Worm (Caenorhabditis elegans): Measurements from ENCODE around the gene klp-12.
A peak's percentile ranks its signal among the peaks of the same experiment; 100 is the strongest.

The klp-12 gene

DNA sequence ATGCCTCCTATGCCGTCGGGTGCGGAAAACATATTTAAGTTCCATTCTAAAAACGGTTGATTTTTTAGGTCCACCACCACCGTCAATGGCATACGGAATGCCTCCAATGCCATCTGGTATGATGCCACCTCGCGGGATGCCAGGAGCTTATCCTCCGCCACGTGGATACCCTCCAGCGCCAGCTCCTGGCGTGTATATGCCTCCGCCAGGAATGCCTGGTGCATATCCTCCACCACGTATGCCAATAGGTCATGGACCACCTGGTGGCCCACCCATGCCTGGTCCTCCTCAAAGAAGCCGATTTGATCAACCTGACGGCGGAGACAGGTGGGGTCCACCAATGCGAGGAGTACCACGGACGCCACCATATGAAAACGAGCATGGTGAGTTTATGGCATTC, 48.2 kb downstream of the klp-12 start:
- TF ChIP-seq gei-8 (GFP tag; optimal IDR thresholded peaks at IDR 0.05), result no peak
- 0 out of 2 replicates have a peak, but pooled peaks have one; percentile 45 for TF ChIP-seq F26F4.8 (GFP tag; conservative IDR thresholded peaks at IDR 0.05)
- peak; percentile 29; the same call in 1 of the 2 replicates for TF ChIP-seq egl-43 (GFP tag; IDR thresholded peaks at IDR 0.05)
- TF ChIP-seq set-16 (GFP tag; IDR thresholded peaks at IDR 0.05), result peak; percentile 72

ce11 chrIV:11310624-11311023, 49.0 kb downstream of the klp-12 start, which contains the start of gene znf-207:
TSS of gene znf-207 (plus strand) at chrIV:11310972.
- TF ChIP-seq aha-1 (tag) (no peak), mxl-2 (GFP tag; conservative IDR thresholded peaks at IDR 0.05) (no peak), nhr-25 (tag; optimal IDR thresholded peaks at IDR 0.05; ENCODE audit: borderline replicate concordance, insufficient read depth) (no peak), gei-8 (GFP tag; optimal IDR thresholded peaks at IDR 0.05) (no peak), D1046.2 (GFP tag; IDR thresholded peaks at IDR 0.05) (no peak), Y105C5A.15 (GFP tag; IDR thresholded peaks at IDR 0.05) (no peak), F49E8.2 (tag; optimal IDR thresholded peaks at IDR 0.05; ENCODE audit: borderline replicate concordance) (no peak), dve-1 (tag; optimal IDR thresholded peaks at IDR 0.05; ENCODE audit: insufficient read depth) (peak; percentile 1), Y5F2A.4 (GFP tag; optimal IDR thresholded peaks at IDR 0.05) (no peak), nhr-41 (GFP tag; IDR thresholded peaks at IDR 0.05) (no peak), zfp-2 (tag; optimal IDR thresholded peaks at IDR 0.05) (no peak), ZK546.5 (tag; optimal IDR thresholded peaks at IDR 0.05) (no peak), nhr-48 (tag; optimal IDR thresholded peaks at IDR 0.05) (no peak), ceh-82 (tag; optimal IDR thresholded peaks at IDR 0.05) (no peak), nhr-10 (tag; optimal IDR thresholded peaks at IDR 0.05) (no peak), zfp-3 (GFP tag; conservative IDR thresholded peaks at IDR 0.05) (no peak), mep-1 (tag; optimal IDR thresholded peaks at IDR 0.05) (peak; percentile 62), ZK337.2 (GFP tag; IDR thresholded peaks at IDR 0.05) (no peak), fkh-10 (GFP tag; optimal IDR thresholded peaks at IDR 0.05) (peak; percentile 23), saeg-2 (GFP tag; IDR thresholded peaks at IDR 0.05) (no peak), hif-1 (tag; optimal IDR thresholded peaks at IDR 0.05) (peak in 1 of 2 experiments; percentile 40), lir-3 (tag; optimal IDR thresholded peaks at IDR 0.05) (no peak), lin-1 (GFP tag; IDR thresholded peaks at IDR 0.05) (no peak), lim-7 (GFP tag; IDR thresholded peaks at IDR 0.05) (no peak), sdz-12 (GFP tag; optimal IDR thresholded peaks at IDR 0.05) (no peak), T26A8.4 (GFP tag; IDR thresholded peaks at IDR 0.05) (no peak), nhr-111 (GFP tag; optimal IDR thresholded peaks at IDR 0.05) (no peak), jun-1 (tag; optimal IDR thresholded peaks at IDR 0.05) (no peak), daf-16 (GFP tag; optimal IDR thresholded peaks at IDR 0.05) (no peak), daf-16 (tag; optimal IDR thresholded peaks at IDR 0.05) (no peak), tra-1 (GFP tag; IDR thresholded peaks at IDR 0.05) (no peak), unc-62 (GFP tag; optimal IDR thresholded peaks at IDR 0.05 in 1 of 2) (no peak), unc-62 (tag; optimal IDR thresholded peaks at IDR 0.05) (no peak), snpc-1.2 (GFP tag; IDR thresholded peaks at IDR 0.05) (no peak), mes-2 (tag; optimal IDR thresholded peaks at IDR 0.05; ENCODE audit: poor library complexity, severe bottlenecking) (peak; percentile 81), ceh-28 (tag; optimal IDR thresholded peaks at IDR 0.05) (no peak), mxl-3 (GFP tag; optimal IDR thresholded peaks at IDR 0.05) (peak; percentile 27), cey-2 (tag; optimal IDR thresholded peaks at IDR 0.05; ENCODE audit: borderline replicate concordance, insufficient read depth) (no peak), daf-19 (GFP tag; conservative IDR thresholded peaks at IDR 0.05) (no peak), ces-1 (GFP tag; optimal IDR thresholded peaks at IDR 0.05) (peak; percentile 80), dmd-8 (GFP tag; IDR thresholded peaks at IDR 0.05) (no peak), nhr-11 (tag; optimal IDR thresholded peaks at IDR 0.05) (no peak), lin-38 (GFP tag; IDR thresholded peaks at IDR 0.05) (peak; percentile 53), unc-39 (tag; optimal IDR thresholded peaks at IDR 0.05) (no peak), spr-1 (tag; optimal IDR thresholded peaks at IDR 0.05) (no peak), nhr-42 (GFP tag; IDR thresholded peaks at IDR 0.05) (no peak), madf-5 (GFP tag; IDR thresholded peaks at IDR 0.05) (no peak)
